Fruit fly (Drosophila melanogaster) whole organism, prepupa: ENCODE measurements around the gene Vm26Ab.

Experiments used
- Blimp-1 ChIP-seq: fragments of 200-800 bp; sonication (Bioruptor generic); optimal IDR thresholded peaks from 3 replicates; lab custom pipeline; 2017; ENCODE audit warnings: missing biosample characterization, missing genetic modification characterization, mild to moderate bottlenecking, moderate library complexity, missing genetic modification reagents
- CG10669 ChIP-seq: fragments of 200-800 bp; sonication (Bioruptor generic); optimal IDR thresholded peaks from 3 replicates; lab custom pipeline; 2018; ENCODE audit warnings: missing biosample characterization, mild to moderate bottlenecking, missing genetic modification characterization, moderate library complexity
- CG11294 ChIP-seq: fragments of 200-800 bp; sonication (Bioruptor generic); IDR thresholded peaks from 2 replicates; pipeline ENCODE4 v1.3.6; 2022; ENCODE audit warnings: missing biosample characterization, missing genetic modification characterization
- CG11902 ChIP-seq: fragments of 200-800 bp; sonication (Bioruptor generic); optimal IDR thresholded peaks from 3 replicates; lab custom pipeline; 2016; ENCODE audit warnings: missing biosample characterization, missing genetic modification characterization
- CG15336 ChIP-seq: fragments of 200-800 bp; sonication (Bioruptor generic); IDR thresholded peaks from 2 replicates; pipeline ENCODE4 v1.3.6; 2022; ENCODE audit warnings: missing biosample characterization, missing genetic modification characterization
- CG1621 ChIP-seq: fragments of 200-800 bp; sonication (Bioruptor generic); optimal IDR thresholded peaks from 3 replicates; lab custom pipeline; 2018; ENCODE audit warnings: missing biosample characterization, mild to moderate bottlenecking, missing genetic modification characterization
- CG16779 ChIP-seq: fragments of 200-800 bp; sonication (Bioruptor generic); optimal IDR thresholded peaks from 3 replicates; lab custom pipeline; 2017; ENCODE audit warnings: missing biosample characterization, mild to moderate bottlenecking, missing genetic modification characterization
- CG3032 ChIP-seq: fragments of 200-800 bp; optimal IDR thresholded peaks from 2 replicates; lab custom pipeline; 2019; ENCODE audit warnings: missing biosample characterization, mild to moderate bottlenecking, missing genetic modification characterization, moderate library complexity
- CG32006 ChIP-seq: fragments of 200-800 bp; sonication (Bioruptor generic); optimal IDR thresholded peaks from 3 replicates; lab custom pipeline; 2017; ENCODE audit warnings: missing biosample characterization, mild to moderate bottlenecking, missing genetic modification characterization
- CG4318 ChIP-seq: fragments of 200-800 bp; sonication (Bioruptor generic); optimal IDR thresholded peaks from 3 replicates; lab custom pipeline; 2017; ENCODE audit warnings: missing biosample characterization, mild to moderate bottlenecking, missing genetic modification characterization
- CG6276 ChIP-seq: fragments of 200-800 bp; sonication (Bioruptor generic); optimal IDR thresholded peaks from 2 replicates; lab custom pipeline; 2017; ENCODE audit warnings: missing biosample characterization, mild to moderate bottlenecking, missing genetic modification characterization
- CG6792 ChIP-seq: fragments of 200-800 bp; sonication (Bioruptor generic); optimal IDR thresholded peaks from 3 replicates; lab custom pipeline; 2016; ENCODE audit warnings: missing biosample characterization, missing genetic modification characterization
- CG6808 ChIP-seq: fragments of 200-800 bp; sonication (Bioruptor generic); optimal IDR thresholded peaks from 3 replicates; lab custom pipeline; 2017; ENCODE audit warnings: missing biosample characterization, missing genetic modification characterization, mild to moderate bottlenecking, moderate library complexity, missing genetic modification reagents
- CG7368 ChIP-seq: fragments of 200-800 bp; sonication (Bioruptor generic); optimal IDR thresholded peaks from 3 replicates; lab custom pipeline; 2016; ENCODE audit warnings: missing biosample characterization, missing genetic modification characterization
- CG8319 ChIP-seq: fragments of 200-800 bp; sonication (Bioruptor generic); optimal IDR thresholded peaks from 3 replicates; lab custom pipeline; 2016; ENCODE audit warnings: missing biosample characterization, missing genetic modification characterization
- CG8632 ChIP-seq: fragments of 200-800 bp; sonication (Bioruptor generic); optimal IDR thresholded peaks from 3 replicates; lab custom pipeline; 2016; ENCODE audit warnings: missing biosample characterization, missing genetic modification characterization
- CG9139 ChIP-seq: fragments of 200-800 bp; sonication (Bioruptor generic); optimal IDR thresholded peaks from 3 replicates; lab custom pipeline; 2017; ENCODE audit warnings: missing biosample characterization, mild to moderate bottlenecking, missing genetic modification characterization
- Eip78C ChIP-seq: fragments of 200-800 bp; sonication (Bioruptor generic); peaks from one replicate; lab custom pipeline; 2016; ENCODE audit warnings: missing biosample characterization, missing genetic modification characterization
- Eip93F ChIP-seq: fragments of 200-800 bp; sonication (Bioruptor generic); optimal IDR thresholded peaks from 2 replicates; lab custom pipeline; 2016; ENCODE audit warnings: missing biosample characterization, mild to moderate bottlenecking, missing genetic modification characterization
- Ets21C ChIP-seq: fragments of 200-800 bp; sonication (Bioruptor generic); optimal IDR thresholded peaks from 3 replicates; lab custom pipeline; 2016; ENCODE audit warnings: missing biosample characterization, missing genetic modification characterization
- Gug ChIP-seq: fragments of 200-800 bp; sonication (Bioruptor generic); IDR thresholded peaks from 2 replicates; pipeline ENCODE4 v1.3.6; 2022; ENCODE audit warnings: missing biosample characterization, missing genetic modification characterization
- Hr38 ChIP-seq: sonication (Bioruptor generic); optimal IDR thresholded peaks from 2 replicates; lab custom pipeline; 2016; ENCODE audit warnings: missing biosample characterization, missing genetic modification characterization
- Hr39 ChIP-seq: fragments of 200-800 bp; sonication (Bioruptor generic); optimal IDR thresholded peaks from 2 replicates; lab custom pipeline; 2016; ENCODE audit warnings: missing biosample characterization, missing genetic modification characterization
- Hr4 ChIP-seq: fragments of 200-800 bp; sonication (Bioruptor generic); optimal IDR thresholded peaks from 3 replicates; lab custom pipeline; 2016; ENCODE audit warnings: missing biosample characterization, missing genetic modification characterization
- Met ChIP-seq: fragments of 200-800 bp; sonication (Bioruptor generic); optimal IDR thresholded peaks from 3 replicates; lab custom pipeline; 2016; ENCODE audit warnings: missing biosample characterization, missing genetic modification characterization
- Smox ChIP-seq: fragments of 200-800 bp; sonication (Bioruptor generic); optimal IDR thresholded peaks from 3 replicates; lab custom pipeline; 2016; ENCODE audit warnings: missing biosample characterization, missing genetic modification characterization
- Sox102F ChIP-seq: fragments of 200-800 bp; sonication (Bioruptor generic); optimal IDR thresholded peaks from 2 replicates; lab custom pipeline; 2016; ENCODE audit warnings: missing biosample characterization, mild to moderate bottlenecking, missing genetic modification characterization
- Sox15 ChIP-seq: fragments of 200-800 bp; sonication (Bioruptor generic); optimal IDR thresholded peaks from 3 replicates; lab custom pipeline; 2016; ENCODE audit warnings: missing biosample characterization, missing genetic modification characterization
- acj6 ChIP-seq: fragments of 200-800 bp; sonication (Bioruptor generic); optimal IDR thresholded peaks from 3 replicates; lab custom pipeline; 2016; ENCODE audit warnings: missing biosample characterization, missing genetic modification characterization
- dac ChIP-seq: fragments of 200-800 bp; sonication (Bioruptor generic); optimal IDR thresholded peaks from 2 replicates; lab custom pipeline; 2017; ENCODE audit warnings: missing biosample characterization, mild to moderate bottlenecking, missing genetic modification characterization
- dsx ChIP-seq: fragments of 200-800 bp; optimal IDR thresholded peaks from 3 replicates; lab custom pipeline; 2019; ENCODE audit warnings: missing biosample characterization, mild to moderate bottlenecking, missing genetic modification characterization, moderate library complexity; ENCODE audit not compliant: poor library complexity, severe bottlenecking
- eg ChIP-seq: fragments of 200-800 bp; sonication (Bioruptor generic); IDR thresholded peaks from 3 replicates; pipeline ENCODE4 v1.3.6; 2022; ENCODE audit warnings: missing biosample characterization, missing genetic modification characterization
- fd85E ChIP-seq: fragments of 200-800 bp; sonication (Bioruptor generic); optimal IDR thresholded peaks from 3 replicates; lab custom pipeline; 2016; ENCODE audit warnings: missing biosample characterization, missing genetic modification characterization
- lz ChIP-seq: fragments of 200-800 bp; sonication (Bioruptor generic); optimal IDR thresholded peaks from 3 replicates; lab custom pipeline; 2016; ENCODE audit warnings: missing biosample characterization, missing genetic modification characterization
- net ChIP-seq: fragments of 200-800 bp; sonication (Bioruptor generic); optimal IDR thresholded peaks from 3 replicates; lab custom pipeline; 2016; ENCODE audit warnings: missing biosample characterization, missing genetic modification characterization
- pdm3 ChIP-seq: fragments of 200-800 bp; sonication (Bioruptor generic); optimal IDR thresholded peaks from 3 replicates; lab custom pipeline; 2016; ENCODE audit warnings: missing biosample characterization, missing genetic modification characterization
- spab ChIP-seq: fragments of 200-800 bp; sonication (Bioruptor generic); optimal IDR thresholded peaks from 2 replicates; lab custom pipeline; 2017; ENCODE audit warnings: missing biosample characterization, mild to moderate bottlenecking, missing genetic modification characterization, missing genetic modification reagents
- ss ChIP-seq, 2 experiments: fragments of 200-800 bp; sonication (Bioruptor generic); optimal IDR thresholded peaks; 2 replicates in 1 of 2; 3 replicates in 1 of 2; lab custom pipeline; 2017 to 2018; ENCODE audit warnings: mild to moderate bottlenecking in 2 of 2, missing biosample characterization in 2 of 2, missing genetic modification characterization in 2 of 2, moderate library complexity in 1 of 2
- svp ChIP-seq: fragments of 200-800 bp; sonication (Bioruptor generic); peaks from one replicate; lab custom pipeline; 2016; ENCODE audit warnings: missing biosample characterization, missing genetic modification characterization
- vri ChIP-seq: fragments of 200-800 bp; sonication (Bioruptor generic); optimal IDR thresholded peaks from 3 replicates; lab custom pipeline; 2016; ENCODE audit warnings: missing biosample characterization, mild to moderate bottlenecking, missing genetic modification characterization

Gene Vm26Ab

DNA sequence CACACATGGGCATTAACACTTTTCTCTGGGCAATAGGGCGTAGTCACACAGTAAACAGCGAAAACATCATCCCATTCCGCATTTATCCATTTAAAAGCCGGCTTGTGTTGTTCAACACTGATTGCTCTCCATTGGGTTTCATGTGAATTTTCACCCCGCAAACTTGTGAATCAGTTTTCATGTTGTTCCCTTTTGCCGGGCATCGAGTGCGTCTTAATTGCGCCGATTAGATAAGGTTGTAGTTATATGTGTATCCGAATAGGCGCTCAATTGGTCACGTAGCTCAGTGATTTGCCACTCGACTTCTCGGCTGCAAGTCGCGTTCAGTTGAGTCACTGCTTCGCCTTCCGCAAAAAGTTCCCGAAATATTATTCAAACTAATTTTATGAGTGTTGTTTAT lies 30.1 kb downstream of the Vm26Ab start:
- TF ChIP-seq CG3032 (tag; lab: Kevin White, UChicago): no peak
- TF ChIP-seq lz (GFP tag; lab: Kevin White, UChicago): no peak
- peak; percentile 35 for TF ChIP-seq vri (GFP tag; lab: Kevin White, UChicago)

- no peak for TF ChIP-seq acj6 (GFP tag; lab: Kevin White, UChicago)
- no peak for TF ChIP-seq CG6276 (GFP tag; lab: Kevin White, UChicago)
- TF ChIP-seq vri (GFP tag; lab: Kevin White, UChicago): peak; percentile 39
Observed at dm6 chr2L:5988115-5989092, 31.6 kb downstream of the Vm26Ab start.

DNA sequence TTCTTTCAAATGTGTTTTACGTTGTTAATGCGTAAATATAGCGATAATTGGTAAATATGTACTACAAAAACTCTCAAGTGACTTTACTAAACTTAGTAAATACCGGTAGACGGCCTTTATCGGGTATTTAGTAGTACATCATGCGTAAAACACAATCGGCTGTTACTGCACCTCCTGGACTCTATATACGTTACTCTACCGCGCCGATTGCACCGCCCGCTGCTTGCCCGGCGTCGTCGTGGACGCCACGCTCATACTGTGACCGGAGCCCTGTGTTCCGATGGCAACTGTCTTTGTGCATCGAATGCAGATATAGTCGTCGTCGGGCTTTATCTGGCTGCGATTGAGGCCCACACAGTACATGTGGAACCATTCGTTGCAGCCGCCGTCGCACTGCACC lies 33.6 kb downstream of the Vm26Ab start:
- TF ChIP-seq ss (GFP tag; optimal IDR thresholded peaks at IDR 0.05; lab: Kevin White, UChicago) (peak in 1 of 2 experiments; percentile 49), Sox15 (GFP tag; lab: Kevin White, UChicago) (no peak), CG32006 (GFP tag; lab: Kevin White, UChicago) (no peak), CG6808 (GFP tag; lab: Kevin White, UChicago) (peak; percentile 39), CG6792 (GFP tag; lab: Kevin White, UChicago) (no peak), CG6276 (GFP tag; lab: Kevin White, UChicago) (no peak), Eip93F (GFP tag; lab: Kevin White, UChicago) (no peak), spab (GFP tag; lab: Kevin White, UChicago) (peak; percentile 3), eg (GFP tag; lab: Robert Waterston, UW) (peak; percentile 31; the same call in 1 of the 3 replicates), Eip78C (peak; percentile 54), svp (GFP tag; lab: Kevin White, UChicago) (no peak)

DNA sequence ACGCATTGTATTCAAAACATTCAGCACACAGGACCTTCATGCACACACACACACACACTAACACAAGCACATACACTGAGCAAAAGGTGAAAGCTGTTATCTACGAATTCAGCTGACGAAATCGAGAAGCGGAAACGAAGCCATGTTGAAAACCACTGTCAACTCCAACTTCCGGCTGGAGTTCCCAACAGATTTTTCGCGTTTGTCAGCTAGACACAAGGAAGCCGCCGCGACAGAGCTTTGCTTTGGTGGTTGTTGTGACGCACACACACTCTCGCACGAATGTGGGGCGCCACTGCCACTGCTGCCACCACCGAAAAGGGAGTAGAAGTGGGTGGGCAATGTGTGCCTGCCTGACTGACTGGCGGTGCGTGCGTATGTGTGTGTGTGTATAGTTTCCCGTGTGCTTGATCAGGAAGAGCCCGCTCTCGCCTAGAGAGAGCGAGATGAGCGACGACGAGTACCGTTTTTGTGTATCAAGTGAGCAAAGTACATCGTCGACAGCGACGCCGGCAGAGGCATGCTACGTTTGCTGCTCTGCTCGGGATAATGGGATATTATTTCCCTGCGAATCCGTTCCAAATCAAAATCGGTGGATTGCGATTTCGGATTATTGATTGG lies 40.9 kb downstream of the Vm26Ab start:
- no peak for TF ChIP-seq Hr39 (GFP tag; lab: Kevin White, UChicago)
- peak; percentile 39 for TF ChIP-seq CG10669 (GFP tag; lab: Kevin White, UChicago)
- TF ChIP-seq Hr4 (GFP tag; lab: Kevin White, UChicago): no peak
- TF ChIP-seq Ets21C (GFP tag; lab: Kevin White, UChicago): no peak
- no peak for TF ChIP-seq dac (GFP tag; lab: Kevin White, UChicago)
- TF ChIP-seq CG8319 (GFP tag; lab: Kevin White, UChicago): peak; percentile 12
- TF ChIP-seq Hr38 (GFP tag; lab: Kevin White, UChicago): no peak
- TF ChIP-seq pdm3 (GFP tag; lab: Kevin White, UChicago): no peak
- TF ChIP-seq Sox102F (GFP tag; lab: Kevin White, UChicago): no peak
- TF ChIP-seq fd85E (GFP tag; lab: Kevin White, UChicago): no peak
- TF ChIP-seq CG8632 (GFP tag; lab: Kevin White, UChicago): peak; percentile 44
- no peak for TF ChIP-seq Sox15 (GFP tag; lab: Kevin White, UChicago)
- no peak for TF ChIP-seq CG16779 (tag; lab: Kevin White, UChicago)
- TF ChIP-seq CG9139 (GFP tag; lab: Kevin White, UChicago): peak; percentile 57
- no peak for TF ChIP-seq net (GFP tag; lab: Kevin White, UChicago)
- peak; percentile 71 for TF ChIP-seq Eip78C
- no peak for TF ChIP-seq CG32006 (GFP tag; lab: Kevin White, UChicago)
- TF ChIP-seq Met: no peak
- TF ChIP-seq CG11902 (GFP tag; lab: Kevin White, UChicago): no peak
- no peak for TF ChIP-seq dsx (GFP tag; lab: Kevin White, UChicago)
- no peak for TF ChIP-seq Gug (GFP tag; lab: Robert Waterston, UW)
- peak; percentile 50 for TF ChIP-seq Blimp-1 (GFP tag; lab: Kevin White, UChicago)
- no peak for TF ChIP-seq lz (GFP tag; lab: Kevin White, UChicago)
- TF ChIP-seq CG3032 (tag; lab: Kevin White, UChicago): no peak
- no peak for TF ChIP-seq vri (GFP tag; lab: Kevin White, UChicago)
- TF ChIP-seq eg (GFP tag; lab: Robert Waterston, UW): no peak
- peak; percentile 22 for TF ChIP-seq CG6276 (GFP tag; lab: Kevin White, UChicago)
- TF ChIP-seq CG15336 (GFP tag; lab: Robert Waterston, UW): no peak
- TF ChIP-seq CG11294 (GFP tag; lab: Robert Waterston, UW): no peak
- TF ChIP-seq Smox (GFP tag; lab: Kevin White, UChicago): no peak
- TF ChIP-seq Eip93F (GFP tag; lab: Kevin White, UChicago): no peak
- no peak for TF ChIP-seq svp (GFP tag; lab: Kevin White, UChicago)
- peak; percentile 30 to 78 for TF ChIP-seq ss (GFP tag; optimal IDR thresholded peaks at IDR 0.05; lab: Kevin White, UChicago)
- TF ChIP-seq acj6 (GFP tag; lab: Kevin White, UChicago): no peak
- TF ChIP-seq CG4318 (GFP tag; lab: Kevin White, UChicago): no peak
- TF ChIP-seq CG6808 (GFP tag; lab: Kevin White, UChicago): peak; percentile 60
- peak; percentile 12 for TF ChIP-seq CG7368
- TF ChIP-seq CG1621 (tag; lab: Kevin White, UChicago): peak; percentile 37
